Fruit fly (Drosophila melanogaster) whole organism, embryonic: ENCODE results near the gene CG8349.

Source experiments
- BEAF-32 ChIP-seq: fragments of 200-800 bp; sonication (Bioruptor generic); optimal IDR thresholded peaks from 3 replicates; lab custom pipeline; 2017; ENCODE audit warnings: missing biosample characterization, missing genetic modification characterization, mild to moderate bottlenecking, moderate library complexity, missing genetic modification reagents
- C15 ChIP-seq: fragments of 200-800 bp; sonication (Bioruptor generic); IDR thresholded peaks from 3 replicates; pipeline ENCODE4 v1.3.6; 2022; ENCODE audit warnings: missing biosample characterization, missing genetic modification characterization
- CG11093 ChIP-seq: fragments of 200-800 bp; sonication (Bioruptor generic); IDR thresholded peaks from 3 replicates; pipeline ENCODE4 v1.3.6; 2022; ENCODE audit warnings: missing biosample characterization, missing genetic modification characterization
- CG11504 ChIP-seq: fragments of 200-800 bp; sonication (Bioruptor generic); optimal IDR thresholded peaks from 3 replicates; lab custom pipeline; 2019; ENCODE audit warnings: missing biosample characterization, mild to moderate bottlenecking, missing genetic modification characterization, moderate library complexity
- CG12155 ChIP-seq: fragments of 200-800 bp; sonication (Bioruptor generic); optimal IDR thresholded peaks from 3 replicates; lab custom pipeline; 2016; ENCODE audit warnings: missing biosample characterization, missing genetic modification characterization
- CG12219 ChIP-seq: fragments of 200-800 bp; sonication (Bioruptor generic); optimal IDR thresholded peaks from 3 replicates; lab custom pipeline; 2018; ENCODE audit warnings: missing biosample characterization, mild to moderate bottlenecking, missing genetic modification characterization
- CG1233 ChIP-seq: fragments of 200-800 bp; sonication (Bioruptor generic); optimal IDR thresholded peaks from 4 replicates; lab custom pipeline; 2018; ENCODE audit warnings: missing biosample characterization, mild to moderate bottlenecking, missing genetic modification characterization
- CG12391 ChIP-seq: fragments of 200-800 bp; sonication (Bioruptor generic); optimal IDR thresholded peaks from 3 replicates; lab custom pipeline; 2018; ENCODE audit warnings: missing biosample characterization, mild to moderate bottlenecking, missing genetic modification characterization, moderate library complexity
- CG13894 ChIP-seq: fragments of 200-800 bp; sonication (Bioruptor generic); optimal IDR thresholded peaks from 3 replicates; lab custom pipeline; 2018; ENCODE audit warnings: missing biosample characterization, mild to moderate bottlenecking, missing genetic modification characterization, moderate library complexity
- CG31365 ChIP-seq: fragments of 200-800 bp; sonication (Bioruptor generic); optimal IDR thresholded peaks from 2 replicates; lab custom pipeline; 2018; ENCODE audit warnings: missing biosample characterization, mild to moderate bottlenecking, missing genetic modification characterization
- CG32767 ChIP-seq: fragments of 200-800 bp; sonication (Bioruptor generic); IDR thresholded peaks from 2 replicates; pipeline ENCODE4 v1.3.6; 2022; ENCODE audit warnings: missing biosample characterization, missing genetic modification characterization
- CG34224 ChIP-seq: fragments of 200-800 bp; sonication (Bioruptor generic); IDR thresholded peaks from 3 replicates; pipeline ENCODE4 v1.3.6; 2022; ENCODE audit warnings: missing biosample characterization, missing genetic modification characterization; ENCODE audit not compliant: partially characterized antibody
- CG3838 ChIP-seq: fragments of 200-800 bp; sonication (Bioruptor generic); optimal IDR thresholded peaks from 3 replicates; lab custom pipeline; 2016; ENCODE audit warnings: missing biosample characterization, missing genetic modification characterization
- CG3847 ChIP-seq: fragments of 200-800 bp; sonication (Bioruptor generic); IDR thresholded peaks from 2 replicates; pipeline ENCODE4 v1.3.6; 2022; ENCODE audit warnings: missing biosample characterization, missing genetic modification characterization
- CG4424 ChIP-seq: fragments of 200-800 bp; sonication (Bioruptor generic); optimal IDR thresholded peaks from 3 replicates; lab custom pipeline; 2016; ENCODE audit warnings: missing biosample characterization, missing genetic modification characterization
- CG4617 ChIP-seq: fragments of 200-800 bp; sonication (Bioruptor generic); optimal IDR thresholded peaks from 3 replicates; lab custom pipeline; 2016; ENCODE audit warnings: missing biosample characterization, missing genetic modification characterization, borderline replicate concordance
- CG6272 ChIP-seq: fragments of 200-800 bp; sonication (Bioruptor generic); IDR thresholded peaks from 2 replicates; pipeline ENCODE4 v1.3.6; 2022; ENCODE audit warnings: missing biosample characterization, missing genetic modification characterization
- CG7357 ChIP-seq: fragments of 200-800 bp; sonication (Bioruptor generic); IDR thresholded peaks from 3 replicates; pipeline ENCODE4 v1.3.6; 2022; ENCODE audit warnings: missing biosample characterization, missing genetic modification characterization
- CG7745 ChIP-seq: fragments of 200-800 bp; sonication (Bioruptor generic); optimal IDR thresholded peaks from 2 replicates; lab custom pipeline; 2018; ENCODE audit warnings: missing biosample characterization, mild to moderate bottlenecking, missing genetic modification characterization, moderate library complexity
- CG8944 ChIP-seq: fragments of 200-800 bp; sonication (Bioruptor generic); optimal IDR thresholded peaks from 3 replicates; lab custom pipeline; 2016; ENCODE audit warnings: missing biosample characterization, missing genetic modification characterization
- CG9215 ChIP-seq: fragments of 200-800 bp; sonication (Bioruptor generic); IDR thresholded peaks from 2 replicates; pipeline ENCODE4 v1.3.6; 2022; ENCODE audit warnings: missing biosample characterization, missing genetic modification characterization
- CG9797 ChIP-seq: fragments of 200-800 bp; sonication (Bioruptor generic); optimal IDR thresholded peaks from 3 replicates; lab custom pipeline; 2018; ENCODE audit warnings: missing biosample characterization, mild to moderate bottlenecking, missing genetic modification characterization
- CG9876 ChIP-seq: fragments of 200-800 bp; sonication (Bioruptor generic); optimal IDR thresholded peaks from 2 replicates; lab custom pipeline; 2016; ENCODE audit warnings: missing biosample characterization, missing genetic modification characterization
- D19A ChIP-seq: fragments of 200-800 bp; optimal IDR thresholded peaks from 3 replicates; lab custom pipeline; 2019; ENCODE audit warnings: missing biosample characterization, mild to moderate bottlenecking, missing genetic modification characterization, moderate library complexity
- Dll ChIP-seq: fragments of 200-800 bp; sonication (Bioruptor generic); IDR thresholded peaks from 4 replicates; pipeline ENCODE4 v1.3.6; 2022; ENCODE audit warnings: missing biosample characterization, missing genetic modification characterization; ENCODE audit not compliant: partially characterized antibody
- Drgx ChIP-seq: fragments of 200-800 bp; sonication (Bioruptor generic); IDR thresholded peaks from 2 replicates; pipeline ENCODE4 v1.3.6; 2022; ENCODE audit warnings: missing biosample characterization, missing genetic modification characterization
- Ets97D ChIP-seq: fragments of 200-800 bp; sonication (Bioruptor generic); optimal IDR thresholded peaks from 3 replicates; lab custom pipeline; 2016; ENCODE audit warnings: missing biosample characterization, missing genetic modification characterization
- H2.0 ChIP-seq: fragments of 200-800 bp; sonication (Bioruptor generic); IDR thresholded peaks from 2 replicates; pipeline ENCODE4 v1.3.6; 2022; ENCODE audit warnings: missing biosample characterization, missing genetic modification characterization
- Hmx ChIP-seq: fragments of 200-800 bp; sonication (Bioruptor generic); optimal IDR thresholded peaks from 2 replicates; lab custom pipeline; 2016; ENCODE audit warnings: missing biosample characterization, missing genetic modification characterization
- Myb ChIP-seq: fragments of 200-800 bp; sonication (Bioruptor generic); optimal IDR thresholded peaks from 2 replicates; lab custom pipeline; 2016; ENCODE audit warnings: missing biosample characterization, missing genetic modification characterization
- Poxn ChIP-seq: fragments of 200-800 bp; sonication (Bioruptor generic); IDR thresholded peaks from 2 replicates; pipeline ENCODE4 v1.3.6; 2022; ENCODE audit warnings: missing biosample characterization, missing genetic modification characterization
- Scr ChIP-seq: fragments of 200-800 bp; sonication (Bioruptor generic); IDR thresholded peaks from 2 replicates; pipeline ENCODE4 v1.3.6; 2022; ENCODE audit warnings: missing biosample characterization, missing genetic modification characterization; ENCODE audit not compliant: partially characterized antibody
- Sin3A ChIP-seq: fragments of >200 bp; optimal IDR thresholded peaks from 2 replicates; lab custom pipeline; 2018
- Sry-δ ChIP-seq: fragments of 200-800 bp; sonication (Bioruptor generic); optimal IDR thresholded peaks from 2 replicates; lab custom pipeline; 2016; ENCODE audit warnings: missing biosample characterization, missing genetic modification characterization
- ara ChIP-seq: fragments of 200-800 bp; sonication (Bioruptor generic); IDR thresholded peaks from 2 replicates; pipeline ENCODE4 v1.3.6; 2022; ENCODE audit warnings: missing biosample characterization, missing genetic modification characterization
- ase ChIP-seq: fragments of 200-800 bp; sonication (Bioruptor generic); IDR thresholded peaks from 3 replicates; pipeline ENCODE4 v1.3.6; 2022; ENCODE audit warnings: missing biosample characterization, missing genetic modification characterization
- dmrt11E ChIP-seq: fragments of 200-800 bp; sonication (Bioruptor generic); optimal IDR thresholded peaks from 3 replicates; lab custom pipeline; 2018; ENCODE audit warnings: missing biosample characterization, mild to moderate bottlenecking, missing genetic modification characterization, moderate library complexity
- dmrt99B ChIP-seq: fragments of 200-800 bp; sonication (Bioruptor generic); optimal IDR thresholded peaks from 2 replicates; lab custom pipeline; 2018; ENCODE audit warnings: missing biosample characterization, mild to moderate bottlenecking, missing genetic modification characterization, moderate library complexity
- fd64A ChIP-seq: fragments of 200-800 bp; sonication (Bioruptor generic); optimal IDR thresholded peaks from 3 replicates; lab custom pipeline; 2018; ENCODE audit warnings: missing biosample characterization, mild to moderate bottlenecking, missing genetic modification characterization
- gce ChIP-seq: fragments of 200-800 bp; sonication (Bioruptor generic); IDR thresholded peaks from 3 replicates; pipeline ENCODE4 v1.3.6; 2022; ENCODE audit warnings: missing biosample characterization, missing genetic modification characterization
- grn ChIP-seq: fragments of 200-800 bp; sonication (Bioruptor generic); optimal IDR thresholded peaks from 3 replicates; lab custom pipeline; 2017; ENCODE audit warnings: missing biosample characterization, missing genetic modification characterization
- hth ChIP-seq: fragments of >200 bp; optimal IDR thresholded peaks from 2 replicates; lab custom pipeline; 2017; ENCODE audit warnings: inconsistent platforms
- kah ChIP-seq: fragments of 200-800 bp; sonication (Bioruptor generic); optimal IDR thresholded peaks from 2 replicates; lab custom pipeline; 2018; ENCODE audit warnings: missing biosample characterization, mild to moderate bottlenecking, missing genetic modification characterization
- knrl ChIP-seq: fragments of 200-800 bp; sonication (Bioruptor generic); IDR thresholded peaks from 3 replicates; pipeline ENCODE4 v1.3.6; 2022; ENCODE audit warnings: missing biosample characterization, missing genetic modification characterization; ENCODE audit not compliant: partially characterized antibody
- lab ChIP-seq: fragments of 200-800 bp; sonication (Bioruptor generic); optimal IDR thresholded peaks from 3 replicates; lab custom pipeline; 2017; ENCODE audit warnings: missing biosample characterization, missing genetic modification characterization, mild to moderate bottlenecking, moderate library complexity, missing genetic modification reagents
- pnt ChIP-seq: fragments of 200-800 bp; sonication (Bioruptor generic); optimal IDR thresholded peaks from 3 replicates; lab custom pipeline; 2016; ENCODE audit warnings: missing biosample characterization, missing genetic modification characterization
- psq ChIP-seq: fragments of 200-800 bp; sonication (Bioruptor generic); optimal IDR thresholded peaks from 2 replicates; lab custom pipeline; 2017; ENCODE audit warnings: missing biosample characterization, missing genetic modification characterization
- row ChIP-seq: fragments of 200-800 bp; sonication (Bioruptor generic); IDR thresholded peaks from 3 replicates; pipeline ENCODE4 v1.3.6; 2022; ENCODE audit warnings: missing biosample characterization, missing genetic modification characterization
- sc ChIP-seq, 3 experiments: fragments of >200 bp in 2 of 3; fragments of 200-800 bp in 1 of 3; sonication (Bioruptor generic) in 1 of 3; optimal IDR thresholded peaks; 2 replicates in 2 of 3; 3 replicates in 1 of 3; lab custom pipeline; 2017; ENCODE audit warnings: mild to moderate bottlenecking in 1 of 3, missing biosample characterization in 1 of 3, missing genetic modification characterization in 1 of 3, missing genetic modification reagents in 1 of 3
- ssp ChIP-seq: fragments of 200-800 bp; sonication (Bioruptor generic); IDR thresholded peaks from 2 replicates; pipeline ENCODE4 v1.3.6; 2022; ENCODE audit warnings: missing biosample characterization, missing genetic modification characterization
- stwl ChIP-seq: fragments of 200-800 bp; sonication (Bioruptor generic); optimal IDR thresholded peaks from 3 replicates; lab custom pipeline; 2018; ENCODE audit warnings: missing biosample characterization, mild to moderate bottlenecking, missing genetic modification characterization, moderate library complexity
- tx ChIP-seq: fragments of 200-800 bp; sonication (Bioruptor generic); optimal IDR thresholded peaks from 2 replicates; lab custom pipeline; 2016; ENCODE audit warnings: missing biosample characterization, missing genetic modification characterization

The CG8349 gene

DNA sequence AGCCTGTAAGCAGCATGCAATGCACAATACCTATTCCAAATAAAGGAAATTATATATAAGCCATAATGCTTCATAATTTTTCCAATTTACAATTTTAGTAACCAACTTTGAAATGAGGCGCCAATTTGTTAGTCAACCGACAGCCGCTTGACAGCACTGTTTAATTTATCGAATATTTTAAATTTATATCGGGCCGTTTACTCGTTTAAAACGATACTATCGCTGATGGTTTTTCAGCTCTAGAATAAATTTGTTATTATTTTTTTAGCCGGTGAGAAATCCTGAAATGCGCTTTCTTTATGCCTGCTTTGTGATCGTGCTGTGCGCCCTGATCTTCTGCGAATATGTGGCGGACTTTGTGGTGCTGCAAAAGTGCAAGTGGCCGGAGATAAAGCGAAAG lies 17.0 kb upstream of the CG8349 start, which contains the start of gene PGAP5 (continued):
- TF ChIP-seq Hmx (no peak), CG12391 (no peak), CG12219 (GFP tag; lab: Kevin White, UChicago) (no peak), CG3847 (GFP tag; lab: Robert Waterston, UW) (peak; percentile 74), C15 (GFP tag; lab: Robert Waterston, UW) (no peak), CG8944 (no peak), CG11093 (GFP tag; lab: Robert Waterston, UW) (no peak), CG4424 (GFP tag; lab: Kevin White, UChicago) (no peak), kah (GFP tag; lab: Kevin White, UChicago) (no peak), CG34224 (GFP tag; lab: Robert Waterston, UW) (peak; percentile 98), CG9797 (peak; percentile 13), row (GFP tag; lab: Robert Waterston, UW) (0 out of 3 replicates have a peak, but pooled peaks have one; percentile 26), stwl (peak; percentile 52), Drgx (GFP tag; lab: Robert Waterston, UW) (no peak), D19A (tag; lab: Kevin White, UChicago) (no peak), CG1233 (GFP tag; lab: Kevin White, UChicago) (no peak), Ets97D (GFP tag; lab: Kevin White, UChicago) (peak; percentile 60), hth (lab: Kevin White, UChicago) (no peak), ssp (GFP tag; lab: Robert Waterston, UW) (no peak), CG12155 (GFP tag; lab: Kevin White, UChicago) (peak; percentile 29), CG4617 (GFP tag; lab: Kevin White, UChicago) (peak; percentile 35), H2.0 (GFP tag; lab: Robert Waterston, UW) (no peak), tx (no peak), Sin3A (lab: Kevin White, UChicago) (peak; percentile 61), gce (GFP tag; lab: Robert Waterston, UW) (no peak), BEAF-32 (GFP tag; lab: Kevin White, UChicago) (peak; percentile 91), CG31365 (tag; lab: Kevin White, UChicago) (no peak), CG13894 (tag; lab: Kevin White, UChicago) (no peak), dmrt11E (no peak), CG32767 (GFP tag; lab: Robert Waterston, UW) (no peak), grn (GFP tag; lab: Kevin White, UChicago) (no peak), Sry-δ (GFP tag; lab: Kevin White, UChicago) (peak; percentile 91), Poxn (no peak), dmrt99B (tag; lab: Kevin White, UChicago) (no peak), pnt (GFP tag; lab: Kevin White, UChicago) (no peak), CG9215 (no peak), Myb (GFP tag; lab: Kevin White, UChicago) (peak; percentile 56), fd64A (GFP tag; lab: Kevin White, UChicago) (no peak), knrl (GFP tag; lab: Robert Waterston, UW) (peak; percentile 91), CG6272 (GFP tag; lab: Robert Waterston, UW) (no peak), ara (GFP tag; lab: Robert Waterston, UW) (no peak), lab (GFP tag; lab: Kevin White, UChicago) (no peak), Scr (GFP tag; lab: Robert Waterston, UW) (peak; percentile 93), ase (GFP tag; lab: Robert Waterston, UW) (no peak), Dll (GFP tag; lab: Robert Waterston, UW) (peak; percentile 96), CG3838 (GFP tag; lab: Kevin White, UChicago) (no peak), CG7745 (tag; lab: Kevin White, UChicago) (no peak), CG9876 (GFP tag; lab: Kevin White, UChicago) (no peak), psq (GFP tag; lab: Kevin White, UChicago) (no peak), CG7357 (no peak), CG11504 (tag; lab: Kevin White, UChicago) (no peak), sc (optimal IDR thresholded peaks at IDR 0.05; lab: Kevin White, UChicago) (no peak), sc (GFP tag; optimal IDR thresholded peaks at IDR 0.05; lab: Kevin White, UChicago) (no peak)
